Fruit fly (Drosophila melanogaster) S2 (cell line): ENCODE data around the gene Ocrl.

Source experiments
- CG8478 ChIP-seq: fragments of >200 bp; optimal IDR thresholded peaks from 2 replicates; lab custom pipeline; 2018
- CTCF ChIP-seq, 2 experiments: fragments of >200 bp; optimal IDR thresholded peaks; 2 replicates each; lab custom pipeline; 2018

Ocrl gene

DNA sequence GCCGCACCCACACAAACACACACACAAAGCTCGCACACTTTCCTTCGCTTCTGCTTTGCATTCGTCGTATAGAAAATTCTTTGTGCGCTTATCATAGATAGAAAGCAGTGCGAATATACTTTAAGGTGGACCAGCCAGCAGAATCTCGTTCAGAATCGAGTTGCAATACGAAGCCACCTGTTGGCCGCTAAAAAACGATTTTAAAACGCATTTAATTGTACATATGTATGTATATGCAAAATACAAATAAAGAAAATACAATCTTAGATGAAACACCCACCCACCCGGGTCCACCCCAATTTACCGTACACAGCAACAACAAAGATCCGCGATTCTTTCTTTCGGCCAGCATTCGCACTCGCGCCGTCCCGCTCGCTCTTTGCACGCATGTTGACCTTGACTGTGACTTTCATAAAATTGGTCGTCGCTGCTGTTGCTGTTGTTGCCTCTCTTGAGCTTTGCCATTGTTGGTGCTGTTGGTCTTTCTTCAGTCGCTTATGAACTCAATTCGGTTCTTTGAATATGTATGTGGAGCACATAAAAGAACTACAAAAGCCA, 25.8 kb downstream of the Ocrl start:
- TF ChIP-seq CG8478 (no peak), CTCF (optimal IDR thresholded peaks at IDR 0.05; lab: Kevin White, UChicago) (no peak)

DNA sequence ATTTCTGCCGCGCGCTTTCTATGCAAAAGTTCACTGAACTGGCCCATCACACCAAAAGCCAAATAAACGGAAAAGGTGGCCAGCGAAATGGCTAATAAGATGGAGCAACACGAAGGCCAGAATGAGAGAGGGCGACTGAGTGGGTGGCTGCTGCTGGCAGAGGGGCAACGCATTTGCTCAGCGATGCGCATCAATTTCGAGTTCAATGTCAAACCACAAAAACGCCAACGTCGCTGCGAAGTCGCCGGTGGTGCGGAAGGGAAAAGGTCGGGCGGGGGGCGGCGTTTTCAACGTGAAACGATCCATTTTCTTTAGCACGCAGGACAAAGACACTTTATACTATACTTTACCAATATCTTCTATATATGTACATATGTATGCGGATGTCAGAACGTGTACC, 26.8 kb downstream of the Ocrl start:
- TF ChIP-seq CTCF (optimal IDR thresholded peaks at IDR 0.05; lab: Kevin White, UChicago) (no peak), CG8478 (no peak)

DNA sequence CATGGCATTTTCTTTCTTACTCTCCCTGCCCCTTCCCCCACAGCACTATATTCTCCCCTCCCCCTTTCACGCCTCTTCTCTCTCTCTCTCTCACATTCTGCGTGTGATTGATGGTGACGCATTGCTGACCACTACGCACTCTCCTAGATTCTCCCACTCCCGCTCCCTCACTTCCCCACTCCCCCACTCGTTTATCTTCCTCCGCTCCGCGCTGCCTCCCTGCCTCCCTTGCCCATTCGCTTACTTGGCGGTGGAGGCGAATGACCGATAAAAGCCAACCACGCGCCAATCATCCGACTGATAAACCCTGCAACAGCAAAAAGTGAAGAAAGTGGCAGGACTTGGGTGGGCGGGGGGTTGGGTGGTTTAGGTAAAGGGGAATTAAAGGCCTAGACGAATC, 27.5 kb downstream of the Ocrl start:
- no peak for TF ChIP-seq CG8478
- no peak for TF ChIP-seq CTCF (optimal IDR thresholded peaks at IDR 0.05; lab: Kevin White, UChicago)

DNA sequence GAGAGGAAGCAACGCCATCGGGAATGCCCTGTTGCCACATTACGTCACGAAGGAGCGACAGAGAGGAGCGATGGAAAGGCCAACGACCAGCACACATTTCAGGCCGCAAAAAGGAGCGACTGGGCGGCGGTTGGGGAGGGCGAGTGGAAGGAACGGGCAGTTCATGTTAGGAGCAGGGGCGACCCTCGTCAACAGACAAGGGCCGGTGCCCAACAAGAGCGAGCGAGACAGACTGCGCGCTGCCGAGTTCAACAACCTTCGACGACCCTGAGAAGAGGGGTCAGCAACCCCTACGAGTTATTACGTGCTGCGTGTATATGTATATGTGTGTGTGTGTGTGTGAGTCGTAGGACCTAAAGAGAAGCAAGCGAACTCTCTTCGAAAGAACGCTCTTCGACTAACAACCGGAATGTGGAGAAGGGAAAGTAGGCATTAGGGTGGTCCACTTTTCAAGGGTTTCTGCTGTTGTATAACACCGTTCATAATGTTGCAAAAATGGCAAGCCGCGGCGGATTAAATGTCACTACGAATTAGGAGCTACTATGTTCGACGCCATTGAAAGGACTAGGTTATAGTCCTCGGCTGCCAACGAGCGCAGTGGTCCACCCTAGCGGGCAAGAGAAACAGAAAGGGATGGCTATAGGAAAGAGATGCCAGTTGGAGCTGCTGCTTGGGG, 28.7 kb downstream of the Ocrl start:
- TF ChIP-seq CTCF (optimal IDR thresholded peaks at IDR 0.05; lab: Kevin White, UChicago) (no peak), CG8478 (no peak)

DNA sequence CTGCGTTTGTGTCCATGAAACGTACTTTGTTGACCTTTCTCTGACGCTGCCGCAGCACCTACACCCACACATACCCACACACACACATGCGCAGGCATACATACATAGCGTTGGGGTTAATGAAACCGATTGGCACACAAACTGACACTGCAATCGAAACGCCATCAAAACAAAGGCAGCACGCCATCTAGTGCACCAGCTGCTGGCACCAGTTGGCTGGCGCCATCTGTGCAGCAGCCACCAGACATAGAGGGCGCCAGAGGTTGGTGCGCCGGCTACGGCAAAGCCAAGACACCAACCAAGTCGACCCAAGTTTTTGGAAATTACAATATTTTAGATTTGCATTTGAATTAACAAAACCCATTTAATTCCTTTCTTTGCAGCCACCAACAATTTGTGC, 30.1 kb downstream of the Ocrl start:
- TF ChIP-seq CG8478 (no peak), CTCF (optimal IDR thresholded peaks at IDR 0.05; lab: Kevin White, UChicago) (peak; percentile 99 to 100)

DNA sequence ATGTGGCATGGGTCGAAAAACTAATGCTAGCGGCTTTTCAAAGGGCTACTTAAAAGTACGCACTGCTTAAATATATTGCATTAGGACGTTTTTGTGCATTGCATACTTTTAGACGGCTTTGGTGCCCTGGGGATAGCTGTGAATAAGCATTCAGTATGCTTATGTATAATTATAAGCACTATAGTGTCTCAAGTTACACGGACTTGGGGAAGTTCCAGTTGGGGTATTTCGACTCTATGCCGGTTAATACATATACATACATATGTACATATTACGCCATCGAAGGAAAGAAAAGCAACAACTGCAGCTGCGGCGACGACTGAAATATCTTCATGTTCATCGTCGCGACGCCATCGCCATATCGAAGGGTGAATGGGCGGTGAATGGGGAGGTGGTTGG, 40.4 kb downstream of the Ocrl start:
- TF ChIP-seq CG8478 (no peak), CTCF (optimal IDR thresholded peaks at IDR 0.05; lab: Kevin White, UChicago) (no peak)

DNA sequence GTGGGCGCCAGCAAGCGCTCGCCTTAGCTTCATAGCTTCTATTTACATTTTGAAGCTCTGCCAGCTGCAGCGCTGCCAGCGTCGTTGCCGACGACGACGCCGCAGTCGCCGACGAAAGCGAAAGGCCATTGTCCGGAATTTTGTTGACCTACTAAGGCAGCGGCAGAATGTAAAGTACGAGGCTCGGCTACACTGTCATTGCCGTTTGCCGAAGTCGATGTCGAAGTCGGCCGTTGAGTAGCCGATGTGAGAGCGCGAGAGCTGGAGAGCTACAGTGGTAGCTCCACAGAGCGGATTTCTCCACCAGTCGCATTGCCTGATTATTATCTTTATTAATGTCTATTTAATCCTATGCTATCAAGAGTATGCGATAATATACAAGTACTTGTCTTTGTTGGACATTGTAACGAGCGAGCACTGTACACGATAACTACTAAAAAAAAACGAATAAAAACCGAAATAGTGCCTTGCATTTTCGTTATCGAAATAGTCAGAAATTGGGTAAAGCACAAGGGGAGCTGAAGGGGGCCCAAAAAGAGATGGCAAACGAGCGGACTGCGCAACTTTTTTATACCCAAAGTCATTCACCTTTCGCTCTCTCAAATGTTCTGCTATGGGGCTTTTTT, 40.9 kb downstream of the Ocrl start:
- TF ChIP-seq CTCF (optimal IDR thresholded peaks at IDR 0.05; lab: Kevin White, UChicago) (no peak), CG8478 (no peak)

DNA sequence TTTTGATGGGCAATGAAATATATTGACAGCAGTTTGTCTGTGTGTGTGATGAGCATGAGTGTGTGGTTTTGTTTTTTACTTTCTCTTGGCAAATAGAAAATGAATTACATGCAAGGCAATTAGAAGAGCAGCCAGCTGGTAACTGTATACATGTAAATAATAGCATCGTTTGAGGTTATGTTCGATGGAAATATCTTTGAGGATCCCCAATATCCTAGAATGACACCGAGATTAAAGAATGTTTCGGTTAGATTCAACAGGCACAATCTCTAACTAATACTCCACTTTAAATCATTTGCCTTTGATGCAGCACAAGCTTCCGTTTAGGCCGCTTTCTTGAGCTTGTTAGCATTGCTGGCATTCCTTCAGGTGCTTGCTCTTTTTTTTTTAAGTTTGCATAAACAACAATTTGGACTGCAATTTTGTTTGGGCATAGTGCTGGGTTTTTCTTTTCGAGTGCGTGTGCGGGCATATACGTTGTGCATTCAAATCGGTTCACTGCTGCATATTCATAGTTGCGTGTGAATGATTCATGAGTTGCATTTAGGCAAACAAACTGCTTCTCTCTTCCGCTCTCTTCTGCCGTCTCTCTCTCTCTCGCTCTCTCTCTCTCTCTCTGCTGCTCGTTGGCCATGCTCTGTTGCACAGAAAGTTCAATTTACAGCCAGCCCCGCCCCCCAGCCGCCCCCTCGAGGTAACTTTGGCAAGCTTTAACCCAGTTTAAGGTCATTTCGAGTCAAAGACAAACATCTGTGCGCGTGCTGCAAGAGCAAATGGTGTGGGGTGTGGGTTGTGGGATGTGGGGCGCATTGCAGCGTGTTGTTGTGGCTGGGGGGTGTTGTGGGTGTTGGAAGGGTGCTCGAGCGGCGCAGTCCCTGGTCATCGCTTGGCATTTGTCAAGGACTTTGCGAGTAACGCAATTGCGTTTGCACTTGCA, 41.9 kb downstream of the Ocrl start:
- TF ChIP-seq CTCF (optimal IDR thresholded peaks at IDR 0.05; lab: Kevin White, UChicago) = no peak
- no peak for TF ChIP-seq CG8478

DNA sequence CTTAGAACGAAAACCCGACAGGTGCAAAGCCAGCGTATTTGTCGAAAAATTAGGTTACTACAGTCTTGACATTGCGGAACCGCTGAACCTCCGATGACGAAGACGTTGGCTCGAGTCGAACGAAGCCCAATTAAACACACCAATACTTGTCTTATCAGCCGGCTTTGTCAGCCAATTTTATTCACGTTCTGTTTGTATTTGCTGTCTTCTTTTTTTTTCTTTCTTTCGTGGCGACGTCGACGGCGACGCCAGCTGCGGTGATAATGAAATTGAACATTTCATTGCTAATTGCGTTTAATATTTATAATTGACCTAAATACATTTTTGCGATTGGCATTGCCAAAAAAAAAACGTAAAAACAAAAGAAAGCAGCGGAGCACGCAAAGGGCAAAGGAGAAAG, 42.7 kb downstream of the Ocrl start:
- TF ChIP-seq CTCF (optimal IDR thresholded peaks at IDR 0.05; lab: Kevin White, UChicago) (no peak), CG8478 (no peak)

DNA sequence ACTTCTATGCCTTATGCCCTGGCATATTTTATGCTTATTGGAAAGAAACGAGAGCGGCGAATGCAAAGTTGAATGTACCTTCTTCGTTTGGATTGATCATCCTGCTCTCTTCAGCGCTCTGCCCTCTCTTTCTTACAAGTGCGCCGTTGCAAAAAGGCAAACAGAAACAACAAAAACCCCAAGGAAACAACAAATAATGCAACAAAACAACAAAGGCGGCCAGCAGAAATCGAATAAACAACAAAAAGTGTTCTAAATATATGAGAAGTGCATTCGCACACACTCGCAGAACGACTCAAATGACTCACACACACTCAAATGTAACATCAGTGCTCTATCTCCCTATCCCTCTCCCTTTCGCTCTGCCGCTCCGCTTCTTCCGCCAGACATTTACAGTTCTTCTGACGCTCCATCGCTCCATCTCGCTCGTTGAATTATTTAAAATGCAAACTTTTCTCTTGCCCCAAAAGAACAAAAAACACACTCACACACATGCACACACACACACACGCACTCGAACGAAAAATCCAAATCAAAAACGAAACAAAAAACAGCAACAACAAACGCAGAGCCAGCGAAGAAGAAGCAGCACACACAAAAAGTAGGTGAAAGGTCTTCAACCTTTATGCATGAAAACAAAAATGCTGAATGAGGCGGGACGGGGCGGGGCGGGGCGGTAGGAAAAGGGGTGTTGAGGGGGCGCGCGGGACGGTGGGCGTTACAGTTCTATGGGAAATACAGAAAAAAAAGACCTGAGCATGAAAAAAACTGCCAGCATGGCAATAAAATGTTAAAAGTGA, 43.4 kb downstream of the Ocrl start:
- TF ChIP-seq CTCF (optimal IDR thresholded peaks at IDR 0.05; lab: Kevin White, UChicago) = no peak
- TF ChIP-seq CG8478 = no peak

DNA sequence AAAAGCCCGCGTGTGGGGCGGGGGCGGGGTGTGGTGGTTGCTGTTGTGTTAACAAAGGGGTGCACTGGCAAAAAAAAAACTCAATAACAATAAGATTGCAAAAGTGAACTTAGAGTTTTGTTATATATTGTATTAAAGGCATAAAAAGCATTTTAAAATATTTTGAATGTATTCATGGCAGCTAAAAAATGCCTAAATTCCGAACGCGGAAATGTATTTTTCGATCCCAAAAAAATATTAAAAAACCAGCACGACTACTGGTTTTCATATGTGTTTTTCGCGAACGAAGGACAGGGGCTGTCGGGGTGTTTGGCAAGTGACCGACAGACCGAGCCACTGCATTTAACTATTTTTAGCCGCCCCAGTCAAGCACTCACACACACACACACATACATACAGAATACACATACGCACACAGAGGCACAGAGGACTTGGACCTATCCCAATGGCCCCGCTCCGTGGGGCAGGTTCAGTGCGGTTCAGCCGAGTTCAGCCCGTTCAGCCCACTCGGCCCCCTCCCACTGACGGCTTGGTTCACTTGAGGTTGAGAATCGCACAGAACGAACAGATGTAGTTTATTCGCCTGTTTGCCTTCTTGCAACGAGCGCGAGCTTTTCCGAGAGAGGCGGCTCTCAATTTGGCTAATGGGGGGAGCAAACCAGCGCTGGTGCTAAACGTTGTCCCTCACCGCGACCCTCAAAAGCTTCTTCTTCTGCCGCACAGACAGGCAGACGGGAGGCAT, 44.2 kb downstream of the Ocrl start:
- TF ChIP-seq CG8478 = no peak
- TF ChIP-seq CTCF (optimal IDR thresholded peaks at IDR 0.05; lab: Kevin White, UChicago) = no peak

DNA sequence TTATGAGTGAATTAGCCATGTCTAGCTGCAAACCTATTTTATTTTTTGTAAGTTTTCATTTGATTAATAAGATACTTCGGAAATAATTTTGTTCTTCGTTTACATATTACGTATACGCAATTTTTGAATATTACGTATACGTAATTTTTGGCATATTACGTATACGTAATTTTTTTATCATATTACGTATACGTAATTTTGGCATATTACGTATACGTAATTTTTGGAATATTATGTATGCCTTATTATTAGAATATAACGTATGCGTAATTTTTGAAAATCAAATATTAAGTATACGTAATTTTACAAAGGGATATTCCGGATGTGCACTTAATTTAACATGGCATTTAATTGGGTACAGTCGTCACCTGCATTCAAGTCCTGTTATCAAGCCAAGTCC, 45.4 kb downstream of the Ocrl start:
- TF ChIP-seq CG8478 = no peak
- TF ChIP-seq CTCF (optimal IDR thresholded peaks at IDR 0.05; lab: Kevin White, UChicago) = no peak

DNA sequence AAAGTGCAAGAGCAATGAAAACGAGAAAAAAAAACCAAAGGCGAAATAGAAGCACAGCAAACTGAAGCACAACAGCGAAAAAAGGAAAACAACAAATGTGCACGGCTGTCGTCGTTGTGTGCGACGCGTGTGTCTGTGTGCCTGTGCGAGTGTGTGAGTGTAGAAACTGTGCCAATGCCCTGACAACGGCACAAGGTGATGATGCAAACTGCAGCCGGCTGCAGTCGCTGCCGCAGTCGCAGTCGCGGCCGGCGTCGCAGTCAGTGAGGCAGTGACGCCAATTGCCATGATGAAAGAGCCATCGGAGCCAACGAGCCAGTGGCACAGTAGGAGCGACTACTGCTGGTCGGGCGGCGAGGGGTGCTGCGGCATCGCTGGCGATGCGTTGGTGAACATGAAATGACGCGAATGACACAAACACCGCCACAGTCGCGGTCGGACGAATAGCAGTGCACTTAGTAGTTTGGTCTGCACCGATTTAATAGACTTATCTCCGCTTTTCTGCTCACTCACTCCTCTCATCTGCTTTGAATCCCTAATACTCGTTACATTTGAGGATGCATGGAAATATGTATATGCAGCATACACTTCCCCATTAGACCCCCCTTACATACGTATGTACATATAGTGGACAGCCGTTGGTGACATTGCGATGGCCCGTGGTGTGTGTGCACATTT, 45.9 kb downstream of the Ocrl start:
- TF ChIP-seq CTCF (optimal IDR thresholded peaks at IDR 0.05; lab: Kevin White, UChicago) (no peak), CG8478 (no peak)
